Fruit fly (Drosophila melanogaster) whole organism, embryonic: Measurements from ENCODE around the gene trbl.

ENCODE experiments used
- Asciz ChIP-seq: fragments of 200-800 bp; sonication (Bioruptor generic); optimal IDR thresholded peaks from 2 replicates; lab custom pipeline; 2017; ENCODE audit warnings: missing biosample characterization, mild to moderate bottlenecking, missing genetic modification characterization, missing genetic modification reagents
- BEAF-32 ChIP-seq: fragments of 200-800 bp; sonication (Bioruptor generic); optimal IDR thresholded peaks from 3 replicates; lab custom pipeline; 2017; ENCODE audit warnings: missing biosample characterization, missing genetic modification characterization, mild to moderate bottlenecking, moderate library complexity, missing genetic modification reagents
- CG10147 ChIP-seq: fragments of 200-800 bp; sonication (Bioruptor generic); optimal IDR thresholded peaks from 2 replicates; lab custom pipeline; 2019; ENCODE audit warnings: missing biosample characterization, mild to moderate bottlenecking, missing genetic modification characterization, moderate library complexity
- CG10209 ChIP-seq: fragments of 200-800 bp; sonication (Bioruptor generic); optimal IDR thresholded peaks from 3 replicates; lab custom pipeline; 2017; ENCODE audit warnings: missing biosample characterization, mild to moderate bottlenecking, missing genetic modification characterization, missing genetic modification reagents
- CG10543 ChIP-seq: fragments of 200-800 bp; sonication (Bioruptor generic); optimal IDR thresholded peaks from 3 replicates; lab custom pipeline; 2017; ENCODE audit warnings: missing biosample characterization, mild to moderate bottlenecking, missing genetic modification characterization, moderate library complexity
- CG12071 ChIP-seq: fragments of 200-800 bp; sonication (Bioruptor generic); optimal IDR thresholded peaks from 3 replicates; lab custom pipeline; 2018; ENCODE audit warnings: missing biosample characterization, mild to moderate bottlenecking, missing genetic modification characterization
- CG12104 ChIP-seq: fragments of 200-800 bp; sonication (Bioruptor generic); optimal IDR thresholded peaks from 3 replicates; lab custom pipeline; 2016; ENCODE audit warnings: missing biosample characterization, missing genetic modification characterization
- CG12659 ChIP-seq: fragments of 200-800 bp; sonication (Bioruptor generic); optimal IDR thresholded peaks from 3 replicates; lab custom pipeline; 2017; ENCODE audit warnings: mild to moderate bottlenecking, missing biosample characterization, missing genetic modification reagents, missing genetic modification characterization
- CG17385 ChIP-seq: fragments of 200-800 bp; sonication (Bioruptor generic); optimal IDR thresholded peaks from 3 replicates; lab custom pipeline; 2018; ENCODE audit warnings: missing biosample characterization, mild to moderate bottlenecking, missing genetic modification characterization
- CG17912 ChIP-seq: fragments of 200-800 bp; sonication (Bioruptor generic); optimal IDR thresholded peaks from 2 replicates; lab custom pipeline; 2018; ENCODE audit warnings: missing biosample characterization, mild to moderate bottlenecking, missing genetic modification characterization
- CG2678 ChIP-seq: fragments of 200-800 bp; sonication (Bioruptor generic); optimal IDR thresholded peaks from 3 replicates; lab custom pipeline; 2019; ENCODE audit warnings: missing biosample characterization, mild to moderate bottlenecking, missing genetic modification characterization, moderate library complexity
- CG33557 ChIP-seq: fragments of 200-800 bp; sonication (Bioruptor generic); optimal IDR thresholded peaks from 2 replicates; lab custom pipeline; 2019; ENCODE audit warnings: missing biosample characterization, mild to moderate bottlenecking, missing genetic modification characterization, moderate library complexity
- CG4707 ChIP-seq: fragments of 200-800 bp; sonication (Bioruptor generic); optimal IDR thresholded peaks from 2 replicates; lab custom pipeline; 2018; ENCODE audit warnings: missing biosample characterization, mild to moderate bottlenecking, missing genetic modification characterization, moderate library complexity
- CG5180 ChIP-seq: fragments of 200-800 bp; sonication (Bioruptor generic); optimal IDR thresholded peaks from 3 replicates; lab custom pipeline; 2017; ENCODE audit warnings: missing biosample characterization, missing genetic modification characterization, mild to moderate bottlenecking, moderate library complexity, missing genetic modification reagents
- CG5953 ChIP-seq: fragments of 200-800 bp; sonication (Bioruptor generic); IDR thresholded peaks from 2 replicates; pipeline ENCODE4 v1.3.6; 2022; ENCODE audit warnings: missing biosample characterization, missing genetic modification characterization
- CG7271 ChIP-seq: fragments of 200-800 bp; sonication (Bioruptor generic); optimal IDR thresholded peaks from 2 replicates; lab custom pipeline; 2018; ENCODE audit warnings: missing biosample characterization, mild to moderate bottlenecking, missing genetic modification characterization, moderate library complexity
- CG7839 ChIP-seq: fragments of 200-800 bp; sonication (Bioruptor generic); optimal IDR thresholded peaks from 3 replicates; lab custom pipeline; 2018; ENCODE audit warnings: missing biosample characterization, mild to moderate bottlenecking, missing genetic modification characterization, moderate library complexity
- CG8359 ChIP-seq: fragments of 200-800 bp; sonication (Bioruptor generic); optimal IDR thresholded peaks from 2 replicates; lab custom pipeline; 2017; ENCODE audit warnings: missing biosample characterization, mild to moderate bottlenecking, missing genetic modification characterization, borderline replicate concordance
- CG8944 ChIP-seq: fragments of 200-800 bp; sonication (Bioruptor generic); optimal IDR thresholded peaks from 3 replicates; lab custom pipeline; 2016; ENCODE audit warnings: missing biosample characterization, missing genetic modification characterization
- CG9609 ChIP-seq: fragments of 200-800 bp; sonication (Bioruptor generic); optimal IDR thresholded peaks from 3 replicates; lab custom pipeline; 2016; ENCODE audit warnings: missing biosample characterization, missing genetic modification characterization
- CrebB ChIP-seq: fragments of 200-800 bp; sonication (Bioruptor generic); optimal IDR thresholded peaks from 3 replicates; lab custom pipeline; 2018; ENCODE audit warnings: missing biosample characterization, mild to moderate bottlenecking, missing genetic modification characterization
- Dek ChIP-seq: fragments of 200-800 bp; sonication (Bioruptor generic); optimal IDR thresholded peaks from 3 replicates; lab custom pipeline; 2019; ENCODE audit warnings: missing biosample characterization, mild to moderate bottlenecking, missing genetic modification characterization, moderate library complexity
- Hmr ChIP-seq: fragments of 200-800 bp; sonication (Bioruptor generic); optimal IDR thresholded peaks from 3 replicates; lab custom pipeline; 2017; ENCODE audit warnings: mild to moderate bottlenecking, missing biosample characterization, missing genetic modification reagents, missing genetic modification characterization
- Jarid2 ChIP-seq: fragments of 200-800 bp; sonication (Bioruptor generic); optimal IDR thresholded peaks from 3 replicates; lab custom pipeline; 2017; ENCODE audit warnings: mild to moderate bottlenecking, missing biosample characterization, missing genetic modification reagents, missing genetic modification characterization
- MTF-1 ChIP-seq: fragments of 200-800 bp; sonication (Bioruptor generic); optimal IDR thresholded peaks from 2 replicates; lab custom pipeline; 2018; ENCODE audit warnings: missing biosample characterization, mild to moderate bottlenecking, missing genetic modification characterization, borderline replicate concordance
- Meics ChIP-seq: fragments of 200-800 bp; sonication (Bioruptor generic); optimal IDR thresholded peaks from 2 replicates; lab custom pipeline; 2017; ENCODE audit warnings: missing biosample characterization, mild to moderate bottlenecking, missing genetic modification characterization
- PHDP ChIP-seq: fragments of 200-800 bp; sonication (Bioruptor generic); optimal IDR thresholded peaks from 3 replicates; lab custom pipeline; 2018; ENCODE audit warnings: missing biosample characterization, mild to moderate bottlenecking, missing genetic modification characterization, moderate library complexity
- Side ChIP-seq: fragments of 200-800 bp; sonication (Bioruptor generic); optimal IDR thresholded peaks from 2 replicates; lab custom pipeline; 2016; ENCODE audit warnings: missing biosample characterization, missing genetic modification characterization
- ap ChIP-seq: fragments of 200-800 bp; sonication (Bioruptor generic); IDR thresholded peaks from 2 replicates; pipeline ENCODE4 v1.3.6; 2022; ENCODE audit warnings: missing biosample characterization, missing genetic modification characterization
- bcd ChIP-seq: fragments of 200-800 bp; sonication (Bioruptor generic); optimal IDR thresholded peaks from 2 replicates; lab custom pipeline; 2017; ENCODE audit warnings: missing biosample characterization, mild to moderate bottlenecking, missing genetic modification characterization
- br ChIP-seq: fragments of >200 bp; optimal IDR thresholded peaks from 2 replicates; lab custom pipeline; 2017
- bsh ChIP-seq, 2 experiments: fragments of 200-800 bp; sonication (Bioruptor generic); optimal IDR thresholded peaks; 2 replicates each; lab custom pipeline; 2017 to 2018; ENCODE audit warnings: mild to moderate bottlenecking in 2 of 2, missing biosample characterization in 2 of 2, missing genetic modification characterization in 2 of 2, moderate library complexity in 1 of 2
- emc ChIP-seq: fragments of 200-800 bp; sonication (Bioruptor generic); optimal IDR thresholded peaks from 2 replicates; lab custom pipeline; 2016; ENCODE audit warnings: missing biosample characterization, missing genetic modification characterization
- ewg ChIP-seq: fragments of 200-800 bp; sonication (Bioruptor generic); optimal IDR thresholded peaks from 3 replicates; lab custom pipeline; 2017; ENCODE audit warnings: mild to moderate bottlenecking, missing biosample characterization, missing genetic modification reagents, missing genetic modification characterization
- exex ChIP-seq: fragments of 200-800 bp; sonication (Bioruptor generic); optimal IDR thresholded peaks from 4 replicates; lab custom pipeline; 2018; ENCODE audit warnings: missing biosample characterization, mild to moderate bottlenecking, missing genetic modification characterization, moderate library complexity
- eyg ChIP-seq: fragments of 200-800 bp; sonication (Bioruptor generic); optimal IDR thresholded peaks from 3 replicates; lab custom pipeline; 2016; ENCODE audit warnings: missing biosample characterization, missing genetic modification characterization
- fd3F ChIP-seq: fragments of 200-800 bp; sonication (Bioruptor generic); optimal IDR thresholded peaks from 2 replicates; lab custom pipeline; 2018; ENCODE audit warnings: missing biosample characterization, mild to moderate bottlenecking, missing genetic modification characterization, moderate library complexity
- fd64A ChIP-seq: fragments of 200-800 bp; sonication (Bioruptor generic); optimal IDR thresholded peaks from 3 replicates; lab custom pipeline; 2018; ENCODE audit warnings: missing biosample characterization, mild to moderate bottlenecking, missing genetic modification characterization
- gem ChIP-seq: fragments of 200-800 bp; sonication (Bioruptor generic); optimal IDR thresholded peaks from 2 replicates; lab custom pipeline; 2019; ENCODE audit warnings: missing biosample characterization, mild to moderate bottlenecking, missing genetic modification characterization, moderate library complexity
- grau ChIP-seq: fragments of 200-800 bp; optimal IDR thresholded peaks from 3 replicates; lab custom pipeline; 2019; ENCODE audit warnings: missing biosample characterization, mild to moderate bottlenecking, missing genetic modification characterization, moderate library complexity
- gro ChIP-seq: fragments of 200-800 bp; sonication (Bioruptor generic); optimal IDR thresholded peaks from 2 replicates; lab custom pipeline; 2016; ENCODE audit warnings: missing biosample characterization, missing genetic modification characterization
- h ChIP-seq: fragments of >200 bp; optimal IDR thresholded peaks from 2 replicates; lab custom pipeline; 2017
- insv ChIP-seq, 2 experiments: fragments of 200-800 bp; sonication (Bioruptor generic); optimal IDR thresholded peaks; 3 replicates each; lab custom pipeline; 2016 to 2018; ENCODE audit warnings: missing biosample characterization in 2 of 2, missing genetic modification characterization in 2 of 2
- ken ChIP-seq: fragments of 200-800 bp; sonication (Bioruptor generic); IDR thresholded peaks from 3 replicates; pipeline ENCODE4 v1.3.6; 2022; ENCODE audit warnings: missing biosample characterization, missing genetic modification characterization
- mam ChIP-seq: fragments of 200-800 bp; sonication (Bioruptor generic); optimal IDR thresholded peaks from 3 replicates; lab custom pipeline; 2016; ENCODE audit warnings: missing biosample characterization, missing genetic modification characterization
- shn ChIP-seq: fragments of 200-800 bp; sonication (Bioruptor generic); optimal IDR thresholded peaks from 3 replicates; lab custom pipeline; 2016; ENCODE audit warnings: missing biosample characterization, missing genetic modification characterization
- tgo ChIP-seq: fragments of 200-800 bp; sonication (Bioruptor generic); IDR thresholded peaks from 3 replicates; pipeline ENCODE4 v1.3.6; 2022; ENCODE audit warnings: missing biosample characterization, missing genetic modification characterization
- tna ChIP-seq: fragments of 200-800 bp; sonication (Bioruptor generic); IDR thresholded peaks from 2 replicates; pipeline ENCODE4 v1.3.6; 2022; ENCODE audit warnings: missing biosample characterization, missing genetic modification characterization; ENCODE audit not compliant: partially characterized antibody
- tup ChIP-seq: fragments of 200-800 bp; sonication (Bioruptor generic); optimal IDR thresholded peaks from 2 replicates; lab custom pipeline; 2016; ENCODE audit warnings: missing biosample characterization, mild to moderate bottlenecking, missing genetic modification characterization, moderate library complexity
- zfh2 ChIP-seq: fragments of 200-800 bp; sonication (Bioruptor generic); optimal IDR thresholded peaks from 2 replicates; lab custom pipeline; 2016; ENCODE audit warnings: missing biosample characterization, missing genetic modification characterization

trbl gene

DNA sequence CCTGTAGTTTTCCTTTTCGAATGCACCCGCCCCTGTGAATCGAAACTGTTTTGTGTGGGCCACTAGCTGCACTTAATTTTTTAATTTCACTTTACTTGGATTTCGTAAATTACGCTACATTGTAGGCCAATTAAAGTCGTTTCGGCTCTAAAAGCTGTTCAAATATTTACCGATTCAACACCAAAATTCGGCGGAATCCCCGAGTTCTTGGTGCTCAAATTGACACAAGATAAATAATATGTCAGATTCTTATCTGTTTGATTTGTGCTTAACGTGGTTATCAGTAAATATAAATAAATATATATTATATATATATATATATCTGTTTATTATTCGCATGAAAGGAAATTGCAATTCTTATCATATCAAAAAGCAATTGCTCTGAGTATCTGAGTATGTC, 46.5 kb upstream of the trbl start (continued):
- no peak for TF ChIP-seq ken
- TF ChIP-seq CG8944 (GFP tag; lab: Kevin White, UChicago) = no peak
- no peak for TF ChIP-seq tup
- TF ChIP-seq tgo (GFP tag; lab: Robert Waterston, UW) = no peak
- no peak for TF ChIP-seq CG5180 (GFP tag; lab: Kevin White, UChicago)
- TF ChIP-seq MTF-1 (GFP tag; lab: Kevin White, UChicago) = peak; percentile 80
- TF ChIP-seq ewg = no peak
- peak; percentile 2 for TF ChIP-seq CG7839 (tag; lab: Kevin White, UChicago)
- TF ChIP-seq h (lab: Kevin White, UChicago) = no peak
- peak; percentile 36 for TF ChIP-seq CG8359 (GFP tag; lab: Kevin White, UChicago)
- no peak for TF ChIP-seq BEAF-32 (GFP tag; lab: Kevin White, UChicago)
- peak; percentile 28 for TF ChIP-seq exex
- no peak for TF ChIP-seq shn
- peak; percentile 39 for TF ChIP-seq CG10209
- TF ChIP-seq CG5953 (GFP tag; lab: Robert Waterston, UW) = no peak
- peak; percentile 30 for TF ChIP-seq Dek (tag; lab: Kevin White, UChicago)
- TF ChIP-seq ap (GFP tag; lab: Robert Waterston, UW) = no peak
- peak; percentile 23 for TF ChIP-seq CG12659
- no peak for TF ChIP-seq zfh2 (GFP tag; lab: Kevin White, UChicago)
- TF ChIP-seq CG12104 (GFP tag; lab: Kevin White, UChicago) = no peak
- no peak for TF ChIP-seq eyg (GFP tag; lab: Kevin White, UChicago)
- TF ChIP-seq CrebB (tag; lab: Kevin White, UChicago) = peak; percentile 59
- TF ChIP-seq Jarid2 = peak; percentile 0
- TF ChIP-seq CG7271 (tag; lab: Kevin White, UChicago) = peak; percentile 9
- peak; percentile 1 for TF ChIP-seq fd64A (GFP tag; lab: Kevin White, UChicago)
- TF ChIP-seq Side (GFP tag; lab: Kevin White, UChicago) = no peak
- TF ChIP-seq insv (GFP tag; optimal IDR thresholded peaks at IDR 0.05; lab: Kevin White, UChicago) = peak in 1 of 2 experiments; percentile 10
- peak; percentile 69 for TF ChIP-seq PHDP (tag; lab: Kevin White, UChicago)
- peak; percentile 67 for TF ChIP-seq CG12071 (GFP tag; lab: Kevin White, UChicago)
- TF ChIP-seq emc (GFP tag; lab: Kevin White, UChicago) = no peak
- peak; percentile 48 for TF ChIP-seq Meics (GFP tag; lab: Kevin White, UChicago)
- TF ChIP-seq CG9609 (GFP tag; lab: Kevin White, UChicago) = no peak
- TF ChIP-seq bcd (GFP tag; lab: Kevin White, UChicago) = no peak
- peak; percentile 49 for TF ChIP-seq CG10543 (GFP tag; lab: Kevin White, UChicago)
- TF ChIP-seq bsh (GFP tag; optimal IDR thresholded peaks at IDR 0.05; lab: Kevin White, UChicago) = peak in 1 of 2 experiments; percentile 5
- peak; percentile 21 for TF ChIP-seq CG17912 (GFP tag; lab: Kevin White, UChicago)
- peak; percentile 66 for TF ChIP-seq CG2678 (tag; lab: Kevin White, UChicago)
- peak; percentile 62 for TF ChIP-seq CG10147 (GFP tag; lab: Kevin White, UChicago)
- peak; percentile 69 for TF ChIP-seq Hmr
- TF ChIP-seq CG17385 (GFP tag; lab: Kevin White, UChicago) = peak; percentile 38
- TF ChIP-seq fd3F (GFP tag; lab: Kevin White, UChicago) = peak; percentile 61
- TF ChIP-seq CG4707 (GFP tag; lab: Kevin White, UChicago) = peak; percentile 7
- TF ChIP-seq Asciz (GFP tag; lab: Kevin White, UChicago) = peak; percentile 47
- TF ChIP-seq CG33557 (GFP tag; lab: Kevin White, UChicago) = peak; percentile 55
- no peak for TF ChIP-seq tna (GFP tag; lab: Robert Waterston, UW)
- TF ChIP-seq grau (tag; lab: Kevin White, UChicago) = peak; percentile 1
- no peak for TF ChIP-seq mam (GFP tag; lab: Kevin White, UChicago)
- TF ChIP-seq gem = peak; percentile 27
- no peak for TF ChIP-seq gro (GFP tag; lab: Kevin White, UChicago)
- TF ChIP-seq br = no peak
